Fruit fly (Drosophila melanogaster) whole organism, prepupa: ENCODE data around the gene Mgat3.

ENCODE experiments used
- Blimp-1 ChIP-seq: fragments of 200-800 bp; sonication (Bioruptor generic); optimal IDR thresholded peaks from 3 replicates; lab custom pipeline; 2017; ENCODE audit warnings: missing biosample characterization, missing genetic modification characterization, mild to moderate bottlenecking, moderate library complexity, missing genetic modification reagents
- CG10631 ChIP-seq: fragments of 200-800 bp; sonication (Bioruptor generic); optimal IDR thresholded peaks from 2 replicates; lab custom pipeline; 2016; ENCODE audit warnings: missing biosample characterization, missing genetic modification characterization
- Sox14 ChIP-seq: fragments of 200-800 bp; sonication (Bioruptor generic); optimal IDR thresholded peaks from 3 replicates; lab custom pipeline; 2016; ENCODE audit warnings: missing biosample characterization, missing genetic modification characterization
- esn ChIP-seq: fragments of 200-800 bp; sonication (Bioruptor generic); optimal IDR thresholded peaks from 2 replicates; lab custom pipeline; 2016; ENCODE audit warnings: missing biosample characterization, mild to moderate bottlenecking, missing genetic modification characterization, moderate library complexity

- no peak for TF ChIP-seq CG10631 (GFP tag; lab: Kevin White, UChicago)
- no peak for TF ChIP-seq Sox14
- TF ChIP-seq Blimp-1 (GFP tag; lab: Kevin White, UChicago), result no peak
- TF ChIP-seq esn (GFP tag; lab: Kevin White, UChicago), result no peak
Observed at dm6 chr2L:13231739-13232138, 49.3 kb upstream of the Mgat3 start, which contains the start of gene Prosalpha6T.
